Worm (Caenorhabditis elegans): Measurements from ENCODE around the gene pkn-1.

DNA sequence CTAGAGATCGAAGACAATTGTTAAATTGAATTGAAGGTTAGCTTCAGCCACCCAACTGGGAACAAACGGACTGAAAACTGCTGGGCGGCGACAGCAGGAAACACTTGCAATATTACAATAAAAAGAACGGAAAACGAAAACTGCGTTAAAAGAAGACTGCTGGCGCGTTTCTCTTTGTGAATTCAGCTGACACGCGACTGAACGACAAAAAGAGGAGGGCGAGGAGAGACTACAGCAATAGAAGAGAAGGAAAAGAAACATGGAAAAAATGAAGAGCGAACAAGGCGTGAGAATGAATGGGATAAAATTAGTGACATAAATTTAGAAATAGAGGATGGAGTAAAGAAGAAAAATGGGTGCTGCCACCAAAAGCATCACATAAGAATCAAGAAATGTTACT, 19.4 kb upstream of the pkn-1 start:
- TF ChIP-seq dve-1 (tag; optimal IDR thresholded peaks at IDR 0.05; ENCODE audit: insufficient read depth) (peak; percentile 96), pha-4 (GFP tag; IDR thresholded peaks at IDR 0.05) (peak; percentile 70), pha-4 (tag; optimal IDR thresholded peaks at IDR 0.05) (peak; percentile 33), Y75B8A.6 (GFP tag; IDR thresholded peaks at IDR 0.05) (no peak), ztf-11 (tag; optimal IDR thresholded peaks at IDR 0.05) (no peak), F26F4.8 (GFP tag; conservative IDR thresholded peaks at IDR 0.05) (no peak), jun-1 (tag; optimal IDR thresholded peaks at IDR 0.05) (no peak), mep-1 (tag; optimal IDR thresholded peaks at IDR 0.05) (peak; percentile 94)

All from whole organism, L4 larva.